Worm (Caenorhabditis elegans): ENCODE data around the gene mttu-1.

Gene mttu-1

ce11 chrIV:11326939-11327565 is 30.4 kb upstream of the mttu-1 start, which contains the start of gene B0035.21 (continued):
- TF ChIP-seq Y53G8AR.9 (GFP tag; conservative IDR thresholded peaks at IDR 0.05) (peak; percentile 76), B0035.1 (tag; optimal IDR thresholded peaks at IDR 0.05) (no peak), pbrm-1 (GFP tag; IDR thresholded peaks at IDR 0.05) (no peak), snpc-3.4 (tag; optimal IDR thresholded peaks at IDR 0.05) (no peak), F10E7.11 (tag; optimal IDR thresholded peaks at IDR 0.05) (no peak), egl-18 (GFP tag; IDR thresholded peaks at IDR 0.05) (no peak), Y79H2A.3 (GFP tag; conservative IDR thresholded peaks at IDR 0.05) (0 out of 2 replicates have a peak, but pooled peaks have one; percentile 73), F57C9.4 (tag; optimal IDR thresholded peaks at IDR 0.05) (no peak), attf-6 (GFP tag; IDR thresholded peaks at IDR 0.05) (peak; percentile 84), hlh-12 (tag; optimal IDR thresholded peaks at IDR 0.05) (no peak), hsf-1 (GFP tag; IDR thresholded peaks at IDR 0.05) (peak; percentile 64), Y95B8A.8 (GFP tag; IDR thresholded peaks at IDR 0.05) (peak; percentile 70; the same call in 1 of the 2 replicates), F33H1.4 (GFP tag; IDR thresholded peaks at IDR 0.05) (peak; percentile 22; the same call in 1 of the 2 replicates), snpc-1.3 (tag; optimal IDR thresholded peaks at IDR 0.05; ENCODE audit: insufficient read depth) (peak; percentile 7), F39B2.1 (GFP tag; IDR thresholded peaks at IDR 0.05) (peak; percentile 85), bed-1 (GFP tag; IDR thresholded peaks at IDR 0.05) (no peak), madf-6 (GFP tag; IDR thresholded peaks at IDR 0.05) (peak; percentile 73), T07F8.4 (tag; optimal IDR thresholded peaks at IDR 0.05) (no peak), ekl-4 (GFP tag; IDR thresholded peaks at IDR 0.05) (peak; percentile 38; the same call in 1 of the 2 replicates), D2030.7 (GFP tag; IDR thresholded peaks at IDR 0.05) (peak; percentile 53), lin-35 (GFP tag; optimal IDR thresholded peaks at IDR 0.05) (no peak), F37B4.10 (GFP tag; IDR thresholded peaks at IDR 0.05) (no peak), C17E4.6 (GFP tag; IDR thresholded peaks at IDR 0.05) (peak; percentile 51; the same call in 1 of the 2 replicates)

ce11 chrIV:11324741-11325140 is 28.1 kb upstream of the mttu-1 start, which contains the start of gene his-48:
Gene his-48 (plus strand): TSS chrIV:11324745.
- TF ChIP-seq madf-6 (GFP tag; IDR thresholded peaks at IDR 0.05) (0 out of 2 replicates have a peak, but pooled peaks have one; percentile 24), attf-6 (GFP tag; IDR thresholded peaks at IDR 0.05) (peak; percentile 57; the same call in 1 of the 2 replicates), madf-3 (GFP tag; IDR thresholded peaks at IDR 0.05) (0 out of 2 replicates have a peak, but pooled peaks have one; percentile 59), lin-26 (GFP tag; IDR thresholded peaks at IDR 0.05) (peak; percentile 79), hsf-1 (GFP tag; IDR thresholded peaks at IDR 0.05) (peak; percentile 38; the same call in 1 of the 2 replicates)

DNA sequence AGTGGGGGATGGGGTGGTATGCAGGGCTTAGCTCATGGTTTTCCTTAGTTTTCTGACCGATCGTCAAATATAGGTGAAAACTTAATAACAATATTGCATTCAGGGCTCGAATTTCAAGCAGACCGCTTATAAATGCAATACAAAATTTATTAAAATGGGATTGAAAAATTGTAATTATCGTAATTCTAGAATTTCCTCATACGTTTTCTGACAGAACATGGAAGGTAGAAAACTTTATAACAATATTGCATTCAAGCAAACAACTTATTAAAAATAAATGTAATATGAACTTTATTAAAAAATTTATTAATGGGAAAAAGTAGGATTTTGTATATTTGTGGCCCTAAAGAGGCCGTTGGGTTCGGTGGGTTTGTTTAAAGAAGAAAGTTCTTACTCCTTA is 27.0 kb upstream of the mttu-1 start:
- TF ChIP-seq ekl-4 (GFP tag; IDR thresholded peaks at IDR 0.05), result peak; percentile 79
- TF ChIP-seq C17E4.6 (GFP tag; IDR thresholded peaks at IDR 0.05), result 0 out of 2 replicates have a peak, but pooled peaks have one; percentile 7
- no peak for TF ChIP-seq tbp1 (GFP tag; optimal IDR thresholded peaks at IDR 0.05)
- no peak for TF ChIP-seq fkh-3 (tag; optimal IDR thresholded peaks at IDR 0.05)
- no peak for TF ChIP-seq let-607 (tag; optimal IDR thresholded peaks at IDR 0.05)
- peak; percentile 4 for TF ChIP-seq F49E8.2 (tag; optimal IDR thresholded peaks at IDR 0.05; ENCODE audit: insufficient read depth)
- no peak for TF ChIP-seq nfya-2 (GFP tag; IDR thresholded peaks at IDR 0.05)
- TF ChIP-seq zim-3 (tag; optimal IDR thresholded peaks at IDR 0.05), result no peak
- TF ChIP-seq tlf-1 (GFP tag; optimal IDR thresholded peaks at IDR 0.05), result no peak
- no peak for TF ChIP-seq zfh-2 (GFP tag; conservative IDR thresholded peaks at IDR 0.05)
- TF ChIP-seq ccch-3 (GFP tag; optimal IDR thresholded peaks at IDR 0.05), result no peak
- TF ChIP-seq dox-1 (GFP tag; IDR thresholded peaks at IDR 0.05), result peak; percentile 64; the same call in 1 of the 2 replicates
- no peak for TF ChIP-seq ztf-26 (tag; optimal IDR thresholded peaks at IDR 0.05)
- peak; percentile 38 for TF ChIP-seq D2030.7 (GFP tag; IDR thresholded peaks at IDR 0.05)
- TF ChIP-seq ztf-28 (GFP tag; IDR thresholded peaks at IDR 0.05), result no peak
- no peak for TF ChIP-seq nhr-27 (tag; optimal IDR thresholded peaks at IDR 0.05)
- 0 out of 2 replicates have a peak, but pooled peaks have one; percentile 18 for TF ChIP-seq mcd-1 (GFP tag; IDR thresholded peaks at IDR 0.05)
- no peak for TF ChIP-seq C06A6.2 (GFP tag; conservative IDR thresholded peaks at IDR 0.05)
- peak; percentile 7 for TF ChIP-seq snpc-3.4 (tag; optimal IDR thresholded peaks at IDR 0.05)
- TF ChIP-seq F57A8.1 (GFP tag; optimal IDR thresholded peaks at IDR 0.05), result no peak
- TF ChIP-seq B0035.1 (tag; optimal IDR thresholded peaks at IDR 0.05), result no peak
- no peak for TF ChIP-seq athp-1 (tag; optimal IDR thresholded peaks at IDR 0.05)
- no peak for TF ChIP-seq let-526 (GFP tag; IDR thresholded peaks at IDR 0.05)
